Fruit fly (Drosophila melanogaster): ENCODE results near the gene CG9689.

The CG9689 gene

dm6 chrX:9899535-9900179, 17.9 kb downstream of the CG9689 start, which contains the start of gene CG15249 (continued):
- TF ChIP-seq CG18011 (GFP tag; optimal IDR thresholded peaks at IDR 0.05), result no peak
- no peak for TF ChIP-seq CG4854 (GFP tag; optimal IDR thresholded peaks at IDR 0.05)
- TF ChIP-seq Adf1 (GFP tag; IDR thresholded peaks at IDR 0.05), result peak; percentile 23; the same call in 1 of the 2 replicates
- no peak for TF ChIP-seq inv (GFP tag; IDR thresholded peaks at IDR 0.05; ENCODE audit: partially characterized antibody)
- no peak for TF ChIP-seq ems (GFP tag; optimal IDR thresholded peaks at IDR 0.05)
- peak; percentile 19 for TF ChIP-seq CG13775 (GFP tag; optimal IDR thresholded peaks at IDR 0.05)
- TF ChIP-seq CG15696 (tag; optimal IDR thresholded peaks at IDR 0.05), result no peak
- TF ChIP-seq CG8924 (tag; optimal IDR thresholded peaks at IDR 0.05), result peak; percentile 74
- peak; percentile 35 for TF ChIP-seq Spps (tag; optimal IDR thresholded peaks at IDR 0.05)
- TF ChIP-seq Atf-2 (GFP tag; optimal IDR thresholded peaks at IDR 0.05), result no peak
- no peak for TF ChIP-seq CG1792 (GFP tag; optimal IDR thresholded peaks at IDR 0.05)
- no peak for TF ChIP-seq zfh2 (GFP tag; optimal IDR thresholded peaks at IDR 0.05)
- TF ChIP-seq rib (GFP tag; IDR thresholded peaks at IDR 0.05), result no peak
- TF ChIP-seq sens-2 (GFP tag; IDR thresholded peaks at IDR 0.05), result no peak
- no peak for TF ChIP-seq CG8089 (GFP tag; optimal IDR thresholded peaks at IDR 0.05)
- TF ChIP-seq gsb (GFP tag; IDR thresholded peaks at IDR 0.05), result no peak
- no peak for TF ChIP-seq Hand (GFP tag; optimal IDR thresholded peaks at IDR 0.05)
- TF ChIP-seq CG15011 (GFP tag; optimal IDR thresholded peaks at IDR 0.05), result no peak
- no peak for TF ChIP-seq fd64A (GFP tag; optimal IDR thresholded peaks at IDR 0.05)
- no peak for TF ChIP-seq CG12769 (tag; optimal IDR thresholded peaks at IDR 0.05)
- no peak for TF ChIP-seq stc (GFP tag; IDR thresholded peaks at IDR 0.05)
- no peak for TF ChIP-seq Gsc (GFP tag; IDR thresholded peaks at IDR 0.05)
- TF ChIP-seq trem (tag; optimal IDR thresholded peaks at IDR 0.05), result peak; percentile 4
- TF ChIP-seq CG11085 (GFP tag; IDR thresholded peaks at IDR 0.05), result no peak
- no peak for TF ChIP-seq CG14965 (GFP tag; optimal IDR thresholded peaks at IDR 0.05; ENCODE audit: borderline replicate concordance)
- no peak for TF ChIP-seq CG9817 (tag; optimal IDR thresholded peaks at IDR 0.05)
- peak; percentile 75 for TF ChIP-seq CG10979 (tag; optimal IDR thresholded peaks at IDR 0.05)
- TF ChIP-seq CG12071 (GFP tag; optimal IDR thresholded peaks at IDR 0.05), result no peak
- no peak for TF ChIP-seq CG8290 (GFP tag; optimal IDR thresholded peaks at IDR 0.05)
- TF ChIP-seq CG8290 (tag; optimal IDR thresholded peaks at IDR 0.05), result no peak
- TF ChIP-seq Gug (GFP tag; IDR thresholded peaks at IDR 0.05), result no peak
- TF ChIP-seq CoRest (tag; optimal IDR thresholded peaks at IDR 0.05), result peak; percentile 75
- peak; percentile 46 for TF ChIP-seq nmo (GFP tag; optimal IDR thresholded peaks at IDR 0.05)
- no peak for TF ChIP-seq Scr (GFP tag; IDR thresholded peaks at IDR 0.05; ENCODE audit: partially characterized antibody)
- no peak for TF ChIP-seq gt (GFP tag; IDR thresholded peaks at IDR 0.05)
- peak; percentile 75 for TF ChIP-seq CG11504 (tag; optimal IDR thresholded peaks at IDR 0.05)
- no peak for TF ChIP-seq CG17328 (GFP tag; IDR thresholded peaks at IDR 0.05)
- no peak for TF ChIP-seq zen2 (GFP tag; IDR thresholded peaks at IDR 0.05; ENCODE audit: partially characterized antibody)
- peak; percentile 78 for TF ChIP-seq CG2712 (tag; optimal IDR thresholded peaks at IDR 0.05)
- TF ChIP-seq MESR4 (GFP tag; optimal IDR thresholded peaks at IDR 0.05), result no peak
- TF ChIP-seq Rx (GFP tag; IDR thresholded peaks at IDR 0.05), result no peak
- no peak for TF ChIP-seq H2.0 (GFP tag; IDR thresholded peaks at IDR 0.05)
- no peak for TF ChIP-seq CG8359 (GFP tag; optimal IDR thresholded peaks at IDR 0.05; ENCODE audit: borderline replicate concordance)
- TF ChIP-seq knrl (GFP tag; IDR thresholded peaks at IDR 0.05; ENCODE audit: partially characterized antibody), result no peak
- no peak for TF ChIP-seq Bdp1 (GFP tag; optimal IDR thresholded peaks at IDR 0.05)
- no peak for TF ChIP-seq CrebB (tag; optimal IDR thresholded peaks at IDR 0.05)
- TF ChIP-seq grau (tag; optimal IDR thresholded peaks at IDR 0.05), result peak; percentile 76
- TF ChIP-seq bsh (GFP tag; optimal IDR thresholded peaks at IDR 0.05), result peak; percentile 38 to 69
- no peak for TF ChIP-seq CG31224 (GFP tag; IDR thresholded peaks at IDR 0.05)
- TF ChIP-seq BEAF-32 (GFP tag; optimal IDR thresholded peaks at IDR 0.05), result no peak
